Fruit fly (Drosophila melanogaster) whole organism, embryonic: ENCODE data around the gene Jhbp11.

Experiments
- Asciz ChIP-seq: fragments of 200-800 bp; sonication (Bioruptor generic); optimal IDR thresholded peaks from 2 replicates; lab custom pipeline; 2017; ENCODE audit warnings: missing biosample characterization, mild to moderate bottlenecking, missing genetic modification characterization, missing genetic modification reagents
- CG10274 ChIP-seq: fragments of 200-800 bp; sonication (Bioruptor generic); optimal IDR thresholded peaks from 3 replicates; lab custom pipeline; 2017; ENCODE audit warnings: missing biosample characterization, mild to moderate bottlenecking, missing genetic modification characterization
- CG10462 ChIP-seq: fragments of 200-800 bp; sonication (Bioruptor generic); optimal IDR thresholded peaks from 2 replicates; lab custom pipeline; 2016; ENCODE audit warnings: missing biosample characterization, missing genetic modification characterization
- CG10654 ChIP-seq: fragments of 200-800 bp; sonication (Bioruptor generic); optimal IDR thresholded peaks from 2 replicates; lab custom pipeline; 2016; ENCODE audit warnings: missing biosample characterization, missing genetic modification characterization
- CG11247 ChIP-seq: fragments of 200-800 bp; sonication (Bioruptor generic); IDR thresholded peaks from 2 replicates; pipeline ENCODE4 v1.3.6; 2022; ENCODE audit warnings: missing biosample characterization, missing genetic modification characterization
- CG12236 ChIP-seq: fragments of 200-800 bp; sonication (Bioruptor generic); optimal IDR thresholded peaks from 2 replicates; lab custom pipeline; 2016; ENCODE audit warnings: missing biosample characterization, missing genetic modification characterization
- CG12744 ChIP-seq: fragments of 200-800 bp; sonication (Bioruptor generic); optimal IDR thresholded peaks from 2 replicates; lab custom pipeline; 2016; ENCODE audit warnings: missing biosample characterization, missing genetic modification characterization
- CG14441 ChIP-seq: fragments of 200-800 bp; sonication (Bioruptor generic); IDR thresholded peaks from 2 replicates; pipeline ENCODE4 v1.3.6; 2022; ENCODE audit warnings: missing biosample characterization, missing genetic modification characterization
- CG14667 ChIP-seq: fragments of 200-800 bp; sonication (Bioruptor generic); IDR thresholded peaks from 2 replicates; pipeline ENCODE4 v1.3.6; 2022; ENCODE audit warnings: missing biosample characterization, missing genetic modification characterization
- CG15011 ChIP-seq: fragments of 200-800 bp; sonication (Bioruptor generic); optimal IDR thresholded peaks from 3 replicates; lab custom pipeline; 2018; ENCODE audit warnings: missing biosample characterization, mild to moderate bottlenecking, missing genetic modification characterization
- CG15601 ChIP-seq: fragments of 200-800 bp; sonication (Bioruptor generic); optimal IDR thresholded peaks from 3 replicates; lab custom pipeline; 2019; ENCODE audit warnings: missing biosample characterization, mild to moderate bottlenecking, missing genetic modification characterization, moderate library complexity
- CG16779 ChIP-seq: fragments of 200-800 bp; sonication (Bioruptor generic); IDR thresholded peaks from 2 replicates; pipeline ENCODE4 v1.3.6; 2022; ENCODE audit warnings: missing biosample characterization, missing genetic modification characterization
- CG17359 ChIP-seq: fragments of 200-800 bp; sonication (Bioruptor generic); optimal IDR thresholded peaks from 3 replicates; lab custom pipeline; 2018; ENCODE audit warnings: missing biosample characterization, mild to moderate bottlenecking, missing genetic modification characterization, moderate library complexity
- CG2120 ChIP-seq: fragments of 200-800 bp; sonication (Bioruptor generic); optimal IDR thresholded peaks from 3 replicates; lab custom pipeline; 2016; ENCODE audit warnings: missing biosample characterization, missing genetic modification characterization
- CG2712 ChIP-seq: fragments of 200-800 bp; optimal IDR thresholded peaks from 3 replicates; lab custom pipeline; 2019; ENCODE audit warnings: missing biosample characterization, mild to moderate bottlenecking, missing genetic modification characterization, moderate library complexity
- CG30403 ChIP-seq: fragments of 200-800 bp; sonication (Bioruptor generic); optimal IDR thresholded peaks from 3 replicates; lab custom pipeline; 2016; ENCODE audit warnings: missing biosample characterization, missing genetic modification characterization
- CG4617 ChIP-seq: fragments of 200-800 bp; sonication (Bioruptor generic); optimal IDR thresholded peaks from 3 replicates; lab custom pipeline; 2016; ENCODE audit warnings: missing biosample characterization, missing genetic modification characterization, borderline replicate concordance
- CG4707 ChIP-seq: fragments of 200-800 bp; sonication (Bioruptor generic); optimal IDR thresholded peaks from 2 replicates; lab custom pipeline; 2018; ENCODE audit warnings: missing biosample characterization, mild to moderate bottlenecking, missing genetic modification characterization, moderate library complexity
- CG6791 ChIP-seq: fragments of 200-800 bp; sonication (Bioruptor generic); IDR thresholded peaks from 3 replicates; pipeline ENCODE4 v1.3.6; 2022; ENCODE audit warnings: missing biosample characterization, missing genetic modification characterization; ENCODE audit not compliant: partially characterized antibody
- CG8359 ChIP-seq: fragments of 200-800 bp; sonication (Bioruptor generic); optimal IDR thresholded peaks from 2 replicates; lab custom pipeline; 2017; ENCODE audit warnings: missing biosample characterization, mild to moderate bottlenecking, missing genetic modification characterization, borderline replicate concordance
- CG8924 ChIP-seq: fragments of 200-800 bp; optimal IDR thresholded peaks from 3 replicates; lab custom pipeline; 2019; ENCODE audit warnings: missing biosample characterization, mild to moderate bottlenecking, missing genetic modification characterization, moderate library complexity
- CG9609 ChIP-seq: fragments of 200-800 bp; sonication (Bioruptor generic); optimal IDR thresholded peaks from 3 replicates; lab custom pipeline; 2016; ENCODE audit warnings: missing biosample characterization, missing genetic modification characterization
- CkIIα-i1 ChIP-seq: fragments of 200-800 bp; sonication (Bioruptor generic); IDR thresholded peaks from 2 replicates; pipeline ENCODE4 v1.3.6; 2022; ENCODE audit warnings: missing biosample characterization, missing genetic modification characterization
- Dad ChIP-seq: fragments of 200-800 bp; sonication (Bioruptor generic); optimal IDR thresholded peaks from 3 replicates; lab custom pipeline; 2016; ENCODE audit warnings: missing biosample characterization, missing genetic modification characterization
- Dp ChIP-seq: fragments of 200-800 bp; sonication (Bioruptor generic); optimal IDR thresholded peaks from 2 replicates; lab custom pipeline; 2018; ENCODE audit warnings: missing biosample characterization, mild to moderate bottlenecking, missing genetic modification characterization, moderate library complexity
- Hmx ChIP-seq: fragments of 200-800 bp; sonication (Bioruptor generic); optimal IDR thresholded peaks from 2 replicates; lab custom pipeline; 2016; ENCODE audit warnings: missing biosample characterization, missing genetic modification characterization
- Mad ChIP-seq: fragments of 200-800 bp; sonication (Bioruptor generic); optimal IDR thresholded peaks from 2 replicates; lab custom pipeline; 2016; ENCODE audit warnings: missing biosample characterization, missing genetic modification characterization
- NK7.1 ChIP-seq: fragments of 200-800 bp; sonication (Bioruptor generic); optimal IDR thresholded peaks from 3 replicates; lab custom pipeline; 2016; ENCODE audit warnings: missing biosample characterization, missing genetic modification characterization
- Nf-YB ChIP-seq: fragments of 200-800 bp; sonication (Bioruptor generic); optimal IDR thresholded peaks from 3 replicates; lab custom pipeline; 2019; ENCODE audit warnings: missing biosample characterization, mild to moderate bottlenecking, missing genetic modification characterization, moderate library complexity
- Sry-δ ChIP-seq: fragments of 200-800 bp; sonication (Bioruptor generic); optimal IDR thresholded peaks from 2 replicates; lab custom pipeline; 2016; ENCODE audit warnings: missing biosample characterization, missing genetic modification characterization
- ac ChIP-seq: fragments of 200-800 bp; sonication (Bioruptor generic); optimal IDR thresholded peaks from 3 replicates; lab custom pipeline; 2017; ENCODE audit warnings: missing biosample characterization, mild to moderate bottlenecking, missing genetic modification characterization
- ash1 ChIP-seq: fragments of 200-800 bp; sonication (Bioruptor generic); optimal IDR thresholded peaks from 2 replicates; lab custom pipeline; 2018; ENCODE audit warnings: missing biosample characterization, mild to moderate bottlenecking, missing genetic modification characterization
- az2 ChIP-seq: fragments of 200-800 bp; sonication (Bioruptor generic); optimal IDR thresholded peaks from 3 replicates; lab custom pipeline; 2016; ENCODE audit warnings: missing biosample characterization, missing genetic modification characterization
- bcd ChIP-seq: fragments of 200-800 bp; sonication (Bioruptor generic); optimal IDR thresholded peaks from 2 replicates; lab custom pipeline; 2017; ENCODE audit warnings: missing biosample characterization, mild to moderate bottlenecking, missing genetic modification characterization
- bigmax ChIP-seq: fragments of 200-800 bp; sonication (Bioruptor generic); optimal IDR thresholded peaks from 2 replicates; lab custom pipeline; 2018; ENCODE audit warnings: missing biosample characterization, mild to moderate bottlenecking, missing genetic modification characterization
- croc ChIP-seq: fragments of 200-800 bp; sonication (Bioruptor generic); conservative IDR thresholded peaks from 3 replicates; pipeline ENCODE4 v1.3.6; 2022; ENCODE audit warnings: missing biosample characterization, missing genetic modification characterization
- eve ChIP-seq, 2 experiments: fragments of >200 bp; optimal IDR thresholded peaks; 2 replicates each; lab custom pipeline; 2017; ENCODE audit warnings: missing biosample characterization in 2 of 2, missing genetic modification characterization in 2 of 2
- fd96Cb ChIP-seq: fragments of 200-800 bp; sonication (Bioruptor generic); optimal IDR thresholded peaks from 2 replicates; lab custom pipeline; 2018; ENCODE audit warnings: missing biosample characterization, mild to moderate bottlenecking, missing genetic modification characterization, moderate library complexity
- ftz-f1 ChIP-seq: fragments of 200-800 bp; sonication (Bioruptor generic); optimal IDR thresholded peaks from 2 replicates; lab custom pipeline; 2016; ENCODE audit warnings: missing biosample characterization, missing genetic modification characterization
- grau ChIP-seq: fragments of 200-800 bp; optimal IDR thresholded peaks from 3 replicates; lab custom pipeline; 2019; ENCODE audit warnings: missing biosample characterization, mild to moderate bottlenecking, missing genetic modification characterization, moderate library complexity
- hkb ChIP-seq, 2 experiments: fragments of 200-800 bp in 1 of 2; fragments of >200 bp in 1 of 2; sonication (Bioruptor generic) in 1 of 2; IDR thresholded peaks in 1 of 2; optimal IDR thresholded peaks in 1 of 2; 2 replicates each; pipeline versions ENCODE4 v1.3.6 to Lab custom; 2017 to 2022; ENCODE audit warnings: missing biosample characterization in 1 of 2, missing genetic modification characterization in 1 of 2
- ken ChIP-seq: fragments of 200-800 bp; sonication (Bioruptor generic); IDR thresholded peaks from 3 replicates; pipeline ENCODE4 v1.3.6; 2022; ENCODE audit warnings: missing biosample characterization, missing genetic modification characterization
- oc ChIP-seq: fragments of 200-800 bp; sonication (Bioruptor generic); optimal IDR thresholded peaks from 2 replicates; lab custom pipeline; 2018; ENCODE audit warnings: missing biosample characterization, mild to moderate bottlenecking, missing genetic modification characterization, moderate library complexity
- pfk ChIP-seq: fragments of 200-800 bp; sonication (Bioruptor generic); optimal IDR thresholded peaks from 2 replicates; lab custom pipeline; 2018; ENCODE audit warnings: missing biosample characterization, mild to moderate bottlenecking, missing genetic modification characterization, moderate library complexity
- pzg ChIP-seq: fragments of 200-800 bp; sonication (Bioruptor generic); optimal IDR thresholded peaks from 3 replicates; lab custom pipeline; 2018; ENCODE audit warnings: missing biosample characterization, mild to moderate bottlenecking, missing genetic modification characterization, moderate library complexity
- rib ChIP-seq: fragments of 200-800 bp; sonication (Bioruptor generic); IDR thresholded peaks from 2 replicates; pipeline ENCODE4 v1.3.6; 2022; ENCODE audit warnings: missing biosample characterization, missing genetic modification characterization
- row ChIP-seq: fragments of 200-800 bp; sonication (Bioruptor generic); IDR thresholded peaks from 3 replicates; pipeline ENCODE4 v1.3.6; 2022; ENCODE audit warnings: missing biosample characterization, missing genetic modification characterization
- slou ChIP-seq: fragments of 200-800 bp; sonication (Bioruptor generic); optimal IDR thresholded peaks from 3 replicates; lab custom pipeline; 2016; ENCODE audit warnings: missing biosample characterization, missing genetic modification characterization
- tgo ChIP-seq: fragments of 200-800 bp; sonication (Bioruptor generic); IDR thresholded peaks from 3 replicates; pipeline ENCODE4 v1.3.6; 2022; ENCODE audit warnings: missing biosample characterization, missing genetic modification characterization
- vfl ChIP-seq: fragments of 200-800 bp; sonication (Bioruptor generic); optimal IDR thresholded peaks from 2 replicates; lab custom pipeline; 2016; ENCODE audit warnings: missing biosample characterization, missing genetic modification characterization
- zfh1 ChIP-seq: fragments of 200-800 bp; sonication (Bioruptor generic); IDR thresholded peaks from 3 replicates; pipeline ENCODE4 v1.3.6; 2022; ENCODE audit warnings: missing biosample characterization, missing genetic modification characterization
- zfh2 ChIP-seq: fragments of 200-800 bp; sonication (Bioruptor generic); optimal IDR thresholded peaks from 2 replicates; lab custom pipeline; 2016; ENCODE audit warnings: missing biosample characterization, missing genetic modification characterization

Gene Jhbp11

dm6 chr3R:27151516-27151823 is 50.4 kb downstream of the Jhbp11 start, which contains the start of gene Men-b (continued):
- TF ChIP-seq rib (no peak), slou (GFP tag; lab: Kevin White, UChicago) (no peak), hkb (optimal IDR thresholded peaks at IDR 0.05; lab: Kevin White, UChicago) (no peak), hkb (GFP tag; IDR thresholded peaks at IDR 0.05; lab: Robert Waterston, UW) (no peak), CG14441 (GFP tag; lab: Robert Waterston, UW) (no peak), CG11247 (GFP tag; lab: Robert Waterston, UW) (no peak), CG9609 (GFP tag; lab: Kevin White, UChicago) (no peak), ac (GFP tag; lab: Kevin White, UChicago) (no peak), CG12236 (no peak), Sry-δ (GFP tag; lab: Kevin White, UChicago) (peak; percentile 8), zfh1 (GFP tag; lab: Robert Waterston, UW) (peak; percentile 6; the same call in 1 of the 3 replicates), ash1 (GFP tag; lab: Kevin White, UChicago) (no peak), fd96Cb (tag; lab: Kevin White, UChicago) (no peak), Dad (GFP tag; lab: Kevin White, UChicago) (peak; percentile 20), pfk (GFP tag; lab: Kevin White, UChicago) (no peak), CG30403 (GFP tag; lab: Kevin White, UChicago) (no peak), bcd (GFP tag; lab: Kevin White, UChicago) (no peak), tgo (GFP tag; lab: Robert Waterston, UW) (no peak), Hmx (GFP tag; lab: Kevin White, UChicago) (no peak), CG15601 (tag; lab: Kevin White, UChicago) (no peak), CkIIα-i1 (GFP tag; lab: Robert Waterston, UW) (no peak), croc (GFP tag; lab: Robert Waterston, UW) (no peak), vfl (no peak), CG16779 (GFP tag; lab: Robert Waterston, UW) (no peak), ftz-f1 (no peak), CG10462 (GFP tag; lab: Kevin White, UChicago) (no peak), pzg (peak; percentile 99), bigmax (GFP tag; lab: Kevin White, UChicago) (no peak), grau (tag; lab: Kevin White, UChicago) (no peak), CG10654 (no peak), CG15011 (GFP tag; lab: Kevin White, UChicago) (no peak), CG4707 (no peak), Asciz (GFP tag; lab: Kevin White, UChicago) (no peak), CG17359 (tag; lab: Kevin White, UChicago) (no peak), CG2120 (GFP tag; lab: Kevin White, UChicago) (no peak), CG12744 (no peak), Nf-YB (no peak), ken (GFP tag; lab: Robert Waterston, UW) (no peak), Mad (GFP tag; lab: Kevin White, UChicago) (no peak), CG10274 (GFP tag; lab: Kevin White, UChicago) (no peak), eve (GFP tag; optimal IDR thresholded peaks at IDR 0.05; lab: Kevin White, UChicago) (no peak), oc (no peak), CG4617 (GFP tag; lab: Kevin White, UChicago) (no peak), zfh2 (no peak), NK7.1 (GFP tag; lab: Kevin White, UChicago) (no peak), az2 (GFP tag; lab: Kevin White, UChicago) (no peak), Dp (peak; percentile 80), CG14667 (no peak), CG6791 (GFP tag; lab: Robert Waterston, UW) (peak; percentile 67; the same call in 2 of the 3 replicates), CG2712 (tag; lab: Kevin White, UChicago) (no peak), CG8359 (GFP tag; lab: Kevin White, UChicago) (no peak), CG8924 (no peak), row (no peak; the same call in 2 of the 3 replicates)
